Fruit fly (Drosophila melanogaster): ENCODE data around the gene CG32695.

- no peak for TF ChIP-seq achi (GFP tag; optimal IDR thresholded peaks at IDR 0.05)
- TF ChIP-seq Lpt (GFP tag; optimal IDR thresholded peaks at IDR 0.05): no peak
- TF ChIP-seq eg (GFP tag; IDR thresholded peaks at IDR 0.05): no peak
- no peak for TF ChIP-seq Ets21C (GFP tag; optimal IDR thresholded peaks at IDR 0.05)
- no peak for TF ChIP-seq CG11762 (GFP tag; optimal IDR thresholded peaks at IDR 0.05; ENCODE audit: insufficient read depth)
- TF ChIP-seq CG6276 (GFP tag; optimal IDR thresholded peaks at IDR 0.05): no peak
Measured at dm6 chrX:9911026-9911425, 37.2 kb upstream of the CG32695 start, which contains the start of gene CG1986.

All from whole organism, prepupa.